Fruit fly (Drosophila melanogaster) whole organism, embryonic: ENCODE measurements around the gene osp.

ENCODE experiments used
- Adf1 ChIP-seq: fragments of 200-800 bp; sonication (Bioruptor generic); IDR thresholded peaks from 2 replicates; pipeline ENCODE4 v1.3.6; 2022; ENCODE audit warnings: missing biosample characterization, missing genetic modification characterization
- Bteb2 ChIP-seq: fragments of 200-800 bp; sonication (Bioruptor generic); optimal IDR thresholded peaks from 2 replicates; lab custom pipeline; 2016; ENCODE audit warnings: missing biosample characterization, missing genetic modification characterization
- C15 ChIP-seq: fragments of 200-800 bp; sonication (Bioruptor generic); IDR thresholded peaks from 3 replicates; pipeline ENCODE4 v1.3.6; 2022; ENCODE audit warnings: missing biosample characterization, missing genetic modification characterization
- CG10565 ChIP-seq: fragments of 200-800 bp; sonication (Bioruptor generic); optimal IDR thresholded peaks from 3 replicates; lab custom pipeline; 2016; ENCODE audit warnings: missing biosample characterization, mild to moderate bottlenecking, missing genetic modification characterization
- CG11560 ChIP-seq: fragments of 200-800 bp; sonication (Bioruptor generic); IDR thresholded peaks from 3 replicates; pipeline ENCODE4 v1.3.6; 2022; ENCODE audit warnings: missing biosample characterization, missing genetic modification characterization
- CG13296 ChIP-seq: fragments of 200-800 bp; sonication (Bioruptor generic); optimal IDR thresholded peaks from 3 replicates; lab custom pipeline; 2018; ENCODE audit warnings: missing biosample characterization, mild to moderate bottlenecking, missing genetic modification characterization
- CG13424 ChIP-seq: fragments of 200-800 bp; sonication (Bioruptor generic); optimal IDR thresholded peaks from 2 replicates; lab custom pipeline; 2019; ENCODE audit warnings: missing biosample characterization, mild to moderate bottlenecking, missing genetic modification characterization, moderate library complexity
- CG14014 ChIP-seq: fragments of 200-800 bp; sonication (Bioruptor generic); IDR thresholded peaks from 2 replicates; pipeline ENCODE4 v1.3.6; 2022; ENCODE audit warnings: missing biosample characterization, missing genetic modification characterization
- CG15269 ChIP-seq: fragments of 200-800 bp; sonication (Bioruptor generic); optimal IDR thresholded peaks from 2 replicates; lab custom pipeline; 2018; ENCODE audit warnings: missing biosample characterization, mild to moderate bottlenecking, missing genetic modification characterization, moderate library complexity
- CG15479 ChIP-seq: fragments of 200-800 bp; sonication (Bioruptor generic); optimal IDR thresholded peaks from 3 replicates; lab custom pipeline; 2019; ENCODE audit warnings: missing biosample characterization, mild to moderate bottlenecking, missing genetic modification characterization, moderate library complexity
- CG1603 ChIP-seq: fragments of 200-800 bp; sonication (Bioruptor generic); optimal IDR thresholded peaks from 2 replicates; lab custom pipeline; 2019; ENCODE audit warnings: missing biosample characterization, mild to moderate bottlenecking, missing genetic modification characterization, moderate library complexity
- CG16813 ChIP-seq: fragments of 200-800 bp; sonication (Bioruptor generic); IDR thresholded peaks from 3 replicates; pipeline ENCODE4 v1.3.6; 2022; ENCODE audit warnings: missing biosample characterization, missing genetic modification characterization; ENCODE audit not compliant: partially characterized antibody
- CG17359 ChIP-seq: fragments of 200-800 bp; sonication (Bioruptor generic); optimal IDR thresholded peaks from 3 replicates; lab custom pipeline; 2018; ENCODE audit warnings: missing biosample characterization, mild to moderate bottlenecking, missing genetic modification characterization, moderate library complexity
- CG1792 ChIP-seq: fragments of 200-800 bp; sonication (Bioruptor generic); optimal IDR thresholded peaks from 2 replicates; lab custom pipeline; 2016; ENCODE audit warnings: missing biosample characterization, missing genetic modification characterization
- CG3281 ChIP-seq: fragments of 200-800 bp; sonication (Bioruptor generic); optimal IDR thresholded peaks from 3 replicates; lab custom pipeline; 2017; ENCODE audit warnings: missing biosample characterization, mild to moderate bottlenecking, missing genetic modification characterization
- CG33213 ChIP-seq: fragments of 200-800 bp; sonication (Bioruptor generic); optimal IDR thresholded peaks from 3 replicates; lab custom pipeline; 2016; ENCODE audit warnings: missing biosample characterization, missing genetic modification characterization
- CG34376 ChIP-seq: fragments of 200-800 bp; sonication (Bioruptor generic); optimal IDR thresholded peaks from 2 replicates; lab custom pipeline; 2018; ENCODE audit warnings: missing biosample characterization, mild to moderate bottlenecking, missing genetic modification characterization
- CG6854 ChIP-seq: fragments of 200-800 bp; sonication (Bioruptor generic); optimal IDR thresholded peaks from 3 replicates; lab custom pipeline; 2017; ENCODE audit warnings: missing biosample characterization, mild to moderate bottlenecking, missing genetic modification characterization
- CG8388 ChIP-seq: fragments of 200-800 bp; sonication (Bioruptor generic); optimal IDR thresholded peaks from 2 replicates; lab custom pipeline; 2019; ENCODE audit warnings: missing biosample characterization, mild to moderate bottlenecking, missing genetic modification characterization, moderate library complexity
- CG8478 ChIP-seq: fragments of >200 bp; optimal IDR thresholded peaks from 2 replicates; lab custom pipeline; 2018
- CTCF ChIP-seq: fragments of 200-800 bp; sonication (Bioruptor generic); optimal IDR thresholded peaks from 2 replicates; lab custom pipeline; 2017; ENCODE audit warnings: missing biosample characterization, mild to moderate bottlenecking, missing genetic modification characterization, moderate library complexity
- CoRest ChIP-seq: fragments of 200-800 bp; sonication (Bioruptor generic); optimal IDR thresholded peaks from 3 replicates; lab custom pipeline; 2018; ENCODE audit warnings: missing biosample characterization, mild to moderate bottlenecking, missing genetic modification characterization, moderate library complexity
- Deaf1 ChIP-seq: fragments of 200-800 bp; optimal IDR thresholded peaks from 3 replicates; lab custom pipeline; 2019; ENCODE audit warnings: missing biosample characterization, mild to moderate bottlenecking, missing genetic modification characterization, moderate library complexity
- Dip2 ChIP-seq: fragments of 200-800 bp; sonication (Bioruptor generic); IDR thresholded peaks from 2 replicates; pipeline ENCODE4 v1.3.6; 2022; ENCODE audit warnings: missing biosample characterization, missing genetic modification characterization
- E2f2 ChIP-seq: fragments of 200-800 bp; sonication (Bioruptor generic); IDR thresholded peaks from 2 replicates; pipeline ENCODE4 v1.3.6; 2022; ENCODE audit warnings: missing biosample characterization, missing genetic modification characterization
- ERR ChIP-seq: fragments of 200-800 bp; sonication (Bioruptor generic); optimal IDR thresholded peaks from 2 replicates; lab custom pipeline; 2016; ENCODE audit warnings: missing biosample characterization, missing genetic modification characterization
- GATAe ChIP-seq: fragments of 200-800 bp; sonication (Bioruptor generic); conservative IDR thresholded peaks from 2 replicates; pipeline ENCODE4 v1.3.6; 2022; ENCODE audit warnings: missing biosample characterization, missing genetic modification characterization
- Hmr ChIP-seq: fragments of 200-800 bp; sonication (Bioruptor generic); optimal IDR thresholded peaks from 3 replicates; lab custom pipeline; 2017; ENCODE audit warnings: mild to moderate bottlenecking, missing biosample characterization, missing genetic modification reagents, missing genetic modification characterization
- Hr51 ChIP-seq, 2 experiments: fragments of 200-800 bp; sonication (Bioruptor generic); optimal IDR thresholded peaks; 2 replicates in 1 of 2; 3 replicates in 1 of 2; lab custom pipeline; 2016 to 2018; ENCODE audit warnings: missing biosample characterization in 2 of 2, missing genetic modification characterization in 2 of 2, mild to moderate bottlenecking in 1 of 2, moderate library complexity in 1 of 2
- MBD-R2 ChIP-seq: fragments of 200-800 bp; sonication (Bioruptor generic); IDR thresholded peaks from 2 replicates; pipeline ENCODE4 v1.3.6; 2022; ENCODE audit warnings: missing biosample characterization, missing genetic modification characterization
- Mes4 ChIP-seq: fragments of 200-800 bp; sonication (Bioruptor generic); optimal IDR thresholded peaks from 2 replicates; lab custom pipeline; 2016; ENCODE audit warnings: missing biosample characterization, missing genetic modification characterization
- Myb ChIP-seq: fragments of 200-800 bp; sonication (Bioruptor generic); optimal IDR thresholded peaks from 2 replicates; lab custom pipeline; 2016; ENCODE audit warnings: missing biosample characterization, missing genetic modification characterization
- NC2β ChIP-seq: fragments of 200-800 bp; sonication (Bioruptor generic); optimal IDR thresholded peaks from 2 replicates; lab custom pipeline; 2016; ENCODE audit warnings: missing biosample characterization, missing genetic modification characterization
- Oaz ChIP-seq: fragments of 200-800 bp; sonication (Bioruptor generic); IDR thresholded peaks from 2 replicates; pipeline ENCODE4 v1.3.6; 2022; ENCODE audit warnings: missing biosample characterization, missing genetic modification characterization
- Scr ChIP-seq: fragments of 200-800 bp; sonication (Bioruptor generic); IDR thresholded peaks from 2 replicates; pipeline ENCODE4 v1.3.6; 2022; ENCODE audit warnings: missing biosample characterization, missing genetic modification characterization; ENCODE audit not compliant: partially characterized antibody
- bigmax ChIP-seq: fragments of 200-800 bp; sonication (Bioruptor generic); optimal IDR thresholded peaks from 2 replicates; lab custom pipeline; 2018; ENCODE audit warnings: missing biosample characterization, mild to moderate bottlenecking, missing genetic modification characterization
- cad ChIP-seq: fragments of >200 bp; optimal IDR thresholded peaks from 2 replicates; lab custom pipeline; 2017; ENCODE audit warnings: missing biosample characterization, missing genetic modification characterization
- cwo ChIP-seq: fragments of 200-800 bp; sonication (Bioruptor generic); optimal IDR thresholded peaks from 3 replicates; lab custom pipeline; 2017; ENCODE audit warnings: missing biosample characterization, missing genetic modification characterization, mild to moderate bottlenecking, moderate library complexity, missing genetic modification reagents
- dan ChIP-seq: fragments of 200-800 bp; sonication (Bioruptor generic); IDR thresholded peaks from 2 replicates; pipeline ENCODE4 v1.3.6; 2022; ENCODE audit warnings: missing biosample characterization, missing genetic modification characterization
- dmrt99B ChIP-seq: fragments of 200-800 bp; sonication (Bioruptor generic); optimal IDR thresholded peaks from 2 replicates; lab custom pipeline; 2018; ENCODE audit warnings: missing biosample characterization, mild to moderate bottlenecking, missing genetic modification characterization, moderate library complexity
- ems ChIP-seq: fragments of 200-800 bp; sonication (Bioruptor generic); optimal IDR thresholded peaks from 3 replicates; lab custom pipeline; 2016; ENCODE audit warnings: missing biosample characterization, missing genetic modification characterization
- exex ChIP-seq: fragments of 200-800 bp; sonication (Bioruptor generic); optimal IDR thresholded peaks from 4 replicates; lab custom pipeline; 2018; ENCODE audit warnings: missing biosample characterization, mild to moderate bottlenecking, missing genetic modification characterization, moderate library complexity
- fd3F ChIP-seq: fragments of 200-800 bp; sonication (Bioruptor generic); optimal IDR thresholded peaks from 2 replicates; lab custom pipeline; 2018; ENCODE audit warnings: missing biosample characterization, mild to moderate bottlenecking, missing genetic modification characterization, moderate library complexity
- fd64A ChIP-seq: fragments of 200-800 bp; sonication (Bioruptor generic); optimal IDR thresholded peaks from 3 replicates; lab custom pipeline; 2018; ENCODE audit warnings: missing biosample characterization, mild to moderate bottlenecking, missing genetic modification characterization
- gcm2 ChIP-seq: fragments of 200-800 bp; sonication (Bioruptor generic); optimal IDR thresholded peaks from 2 replicates; lab custom pipeline; 2016; ENCODE audit warnings: missing biosample characterization, missing genetic modification characterization
- hbn ChIP-seq: fragments of 200-800 bp; sonication (Bioruptor generic); IDR thresholded peaks from 2 replicates; pipeline ENCODE4 v1.3.6; 2022; ENCODE audit warnings: missing biosample characterization, missing genetic modification characterization; ENCODE audit not compliant: partially characterized antibody
- jumu ChIP-seq: fragments of 200-800 bp; sonication (Bioruptor generic); optimal IDR thresholded peaks from 3 replicates; lab custom pipeline; 2016; ENCODE audit warnings: missing biosample characterization, missing genetic modification characterization
- otp ChIP-seq: fragments of 200-800 bp; sonication (Bioruptor generic); IDR thresholded peaks from 3 replicates; pipeline ENCODE4, ENCODE4 v1.3.6; 2022; ENCODE audit warnings: missing biosample characterization, missing genetic modification characterization
- psq ChIP-seq: fragments of 200-800 bp; sonication (Bioruptor generic); optimal IDR thresholded peaks from 2 replicates; lab custom pipeline; 2017; ENCODE audit warnings: missing biosample characterization, missing genetic modification characterization
- salm ChIP-seq: fragments of 200-800 bp; sonication (Bioruptor generic); optimal IDR thresholded peaks from 2 replicates; lab custom pipeline; 2018; ENCODE audit warnings: missing biosample characterization, mild to moderate bottlenecking, missing genetic modification characterization
- sd ChIP-seq: fragments of 200-800 bp; sonication (Bioruptor generic); optimal IDR thresholded peaks from 3 replicates; lab custom pipeline; 2018; ENCODE audit warnings: missing biosample characterization, mild to moderate bottlenecking, missing genetic modification characterization, moderate library complexity
- trh ChIP-seq: fragments of 200-800 bp; sonication (Bioruptor generic); optimal IDR thresholded peaks from 2 replicates; lab custom pipeline; 2016; ENCODE audit warnings: missing biosample characterization, missing genetic modification characterization

osp gene

DNA sequence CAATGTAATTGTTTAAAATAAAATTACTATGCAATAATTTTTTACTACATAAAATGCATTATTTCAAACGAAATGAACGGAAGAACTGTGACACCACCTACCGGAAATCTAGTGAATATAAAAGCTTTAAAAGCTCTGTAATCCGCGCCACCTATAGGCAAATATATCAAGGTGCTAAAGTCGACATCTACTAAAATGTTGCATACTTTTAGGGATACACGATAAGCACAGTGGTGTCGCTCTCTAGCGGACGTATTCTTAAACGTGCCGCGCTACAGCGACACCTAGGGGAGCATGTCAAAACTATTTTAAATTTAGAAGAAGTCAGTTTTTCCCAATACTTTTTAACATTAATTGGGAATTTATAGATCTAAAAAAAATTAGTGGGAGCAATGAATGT is 17.1 kb upstream of the osp start (continued):
- TF ChIP-seq NC2β (GFP tag; lab: Kevin White, UChicago) (peak; percentile 75), CG13424 (tag; lab: Kevin White, UChicago) (peak; percentile 46), CG8388 (GFP tag; lab: Kevin White, UChicago) (no peak), fd3F (GFP tag; lab: Kevin White, UChicago) (peak; percentile 35), CG15479 (no peak), jumu (GFP tag; lab: Kevin White, UChicago) (peak; percentile 71), CG1792 (GFP tag; lab: Kevin White, UChicago) (peak; percentile 71), hbn (GFP tag; lab: Robert Waterston, UW) (no peak), Hmr (GFP tag; lab: Kevin White, UChicago) (peak; percentile 64), ems (GFP tag; lab: Kevin White, UChicago) (peak; percentile 65), CG34376 (GFP tag; lab: Kevin White, UChicago) (peak; percentile 16), CG8478 (lab: Kevin White, UChicago) (no peak), Adf1 (GFP tag; lab: Robert Waterston, UW) (no peak), CG11560 (tag; lab: Robert Waterston, UW) (no peak), CG14014 (GFP tag; lab: Robert Waterston, UW) (peak; percentile 45), CG6854 (GFP tag; lab: Kevin White, UChicago) (peak; percentile 21), CG16813 (GFP tag; lab: Robert Waterston, UW) (no peak), GATAe (GFP tag; lab: Robert Waterston, UW) (no peak), gcm2 (peak; percentile 28), cwo (no peak), dan (no peak), trh (GFP tag; lab: Kevin White, UChicago) (peak; percentile 32), exex (no peak), Myb (GFP tag; lab: Kevin White, UChicago) (peak; percentile 64), CG13296 (peak; percentile 11), salm (tag; lab: Kevin White, UChicago) (no peak), psq (GFP tag; lab: Kevin White, UChicago) (no peak), CG1603 (tag; lab: Kevin White, UChicago) (peak; percentile 51), fd64A (GFP tag; lab: Kevin White, UChicago) (no peak), Deaf1 (no peak), Dip2 (GFP tag; lab: Robert Waterston, UW) (peak; percentile 60), Bteb2 (peak; percentile 58), CG3281 (GFP tag; lab: Kevin White, UChicago) (peak; percentile 27), CTCF (GFP tag; lab: Kevin White, UChicago) (peak; percentile 100), otp (GFP tag; lab: Robert Waterston, UW) (peak; percentile 78; the same call in 2 of the 3 replicates), CG15269 (tag; lab: Kevin White, UChicago) (peak; percentile 51), E2f2 (GFP tag; lab: Robert Waterston, UW) (peak; percentile 60), Oaz (GFP tag; lab: Robert Waterston, UW) (peak; percentile 47; the same call in 1 of the 2 replicates), CG10565 (GFP tag; lab: Kevin White, UChicago) (peak; percentile 27), CG17359 (tag; lab: Kevin White, UChicago) (peak; percentile 77), Hr51 (GFP tag; optimal IDR thresholded peaks at IDR 0.05; lab: Kevin White, UChicago) (peak; percentile 46 to 50), Scr (GFP tag; lab: Robert Waterston, UW) (no peak), bigmax (no peak), MBD-R2 (peak; percentile 50; the same call in 1 of the 2 replicates), Mes4 (GFP tag; lab: Kevin White, UChicago) (peak; percentile 32), sd (tag; lab: Kevin White, UChicago) (peak; percentile 47), CG33213 (GFP tag; lab: Kevin White, UChicago) (peak; percentile 93), cad (GFP tag; lab: Kevin White, UChicago) (no peak), C15 (GFP tag; lab: Robert Waterston, UW) (no peak), ERR (GFP tag; lab: Kevin White, UChicago) (peak; percentile 27), CoRest (tag; lab: Kevin White, UChicago) (peak; percentile 59), dmrt99B (peak; percentile 66)
